Fruit fly (Drosophila melanogaster): ENCODE results near the gene RhoGAP71E.

The RhoGAP71E gene

DNA sequence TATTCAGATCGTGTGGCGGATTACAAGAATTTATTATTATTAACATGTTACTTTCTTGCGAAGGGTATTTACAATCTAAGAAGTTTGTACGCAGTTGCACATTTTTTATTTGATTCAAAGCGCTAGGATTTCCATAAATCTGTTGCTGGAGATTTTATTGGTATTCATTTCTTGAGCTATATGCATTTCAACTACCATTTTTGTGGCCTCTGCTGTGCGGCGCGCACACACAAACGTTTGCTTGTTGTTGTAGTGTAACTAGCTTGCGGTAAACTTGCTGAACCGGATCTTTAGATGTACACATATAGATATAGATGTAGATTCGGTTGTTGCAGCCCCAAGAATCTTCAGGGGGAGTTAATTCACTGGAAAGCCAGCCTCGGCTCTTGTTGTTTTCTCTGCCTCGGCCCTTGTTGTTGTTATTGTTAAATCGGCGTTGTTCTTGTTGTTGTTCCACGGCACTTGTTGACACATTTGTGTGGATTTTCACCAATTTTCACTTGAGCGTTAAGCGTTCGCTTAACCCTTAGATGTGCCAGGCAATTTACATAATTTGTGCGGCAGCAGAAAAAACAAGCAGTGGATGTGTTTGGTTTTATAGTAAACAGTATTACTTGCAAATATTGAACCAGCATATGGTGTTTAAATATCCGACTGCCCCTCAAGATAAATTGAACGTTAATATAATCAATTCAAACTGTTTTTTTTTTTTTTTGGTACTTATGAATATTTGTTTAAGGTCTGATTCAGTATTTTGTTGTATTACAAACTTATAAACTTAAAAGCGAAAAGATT lies 2.3 kb downstream of the RhoGAP71E start:
- no peak for TF ChIP-seq insv (optimal IDR thresholded peaks at IDR 0.05)
- no peak for TF ChIP-seq psq (optimal IDR thresholded peaks at IDR 0.05)
- no peak for TF ChIP-seq Sin3A (optimal IDR thresholded peaks at IDR 0.05)
- TF ChIP-seq h (optimal IDR thresholded peaks at IDR 0.05), result no peak
- TF ChIP-seq Myc (optimal IDR thresholded peaks at IDR 0.05), result no peak
- no peak for TF ChIP-seq ttk (optimal IDR thresholded peaks at IDR 0.05)

DNA sequence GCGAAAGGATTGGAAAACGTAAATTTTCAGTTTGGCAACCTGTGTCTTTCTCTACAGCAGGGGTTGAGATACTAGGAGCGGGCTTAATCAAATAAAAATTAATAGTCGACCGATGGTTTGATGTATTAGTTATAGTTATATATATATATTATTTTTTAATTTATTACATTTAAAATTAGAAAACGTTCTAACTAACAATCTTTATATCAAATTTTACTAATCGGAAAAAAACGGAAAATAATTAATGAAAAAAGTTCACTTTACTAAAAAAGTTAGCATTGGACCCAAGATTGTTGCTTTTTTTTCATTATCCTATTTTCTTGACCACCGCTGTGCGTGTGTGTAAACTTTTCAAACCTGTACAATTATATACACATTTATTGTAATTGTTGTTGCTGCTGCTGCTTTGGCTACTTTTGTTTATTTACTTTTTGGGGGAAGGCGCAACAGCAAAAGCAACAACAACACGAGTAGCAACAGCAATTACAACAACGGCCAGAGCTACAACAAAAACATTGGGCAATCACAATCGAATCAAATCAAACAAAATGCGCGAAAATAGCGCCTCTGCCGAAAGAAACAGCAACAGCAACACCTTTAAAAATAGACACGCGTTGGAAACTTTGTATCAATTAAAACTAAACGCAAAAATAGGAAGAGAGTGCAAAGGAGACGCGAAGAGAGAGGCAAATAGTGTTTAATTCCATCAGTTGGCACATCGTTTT lies 4.0 kb downstream of the RhoGAP71E start:
- no peak for TF ChIP-seq Sin3A (optimal IDR thresholded peaks at IDR 0.05)
- TF ChIP-seq Myc (optimal IDR thresholded peaks at IDR 0.05), result no peak
- no peak for TF ChIP-seq ttk (optimal IDR thresholded peaks at IDR 0.05)
- TF ChIP-seq psq (optimal IDR thresholded peaks at IDR 0.05), result no peak
- no peak for TF ChIP-seq insv (optimal IDR thresholded peaks at IDR 0.05)
- no peak for TF ChIP-seq h (optimal IDR thresholded peaks at IDR 0.05)

DNA sequence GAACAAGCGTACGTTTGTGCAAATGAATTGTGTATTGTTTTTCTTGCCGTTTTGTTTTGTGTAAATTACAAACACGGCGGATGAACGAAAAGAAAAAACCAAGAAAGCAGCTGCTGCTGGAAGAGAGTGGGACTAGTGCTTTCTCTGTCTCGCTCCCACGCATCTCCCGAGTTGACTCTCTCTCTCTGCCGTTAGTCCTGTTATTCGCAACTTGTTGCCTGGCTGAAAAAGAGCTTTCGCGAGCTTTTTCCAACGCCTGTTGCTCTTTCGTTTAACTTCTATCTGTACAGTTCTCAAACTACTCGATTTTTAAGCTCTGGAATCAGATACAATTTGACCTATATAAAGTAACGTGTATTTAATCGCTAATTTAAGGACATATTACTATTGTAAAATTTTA lies 4.7 kb downstream of the RhoGAP71E start:
- TF ChIP-seq h (optimal IDR thresholded peaks at IDR 0.05) (no peak), Myc (optimal IDR thresholded peaks at IDR 0.05) (no peak), ttk (optimal IDR thresholded peaks at IDR 0.05) (no peak), Sin3A (optimal IDR thresholded peaks at IDR 0.05) (no peak), insv (optimal IDR thresholded peaks at IDR 0.05) (no peak), psq (optimal IDR thresholded peaks at IDR 0.05) (no peak)

DNA sequence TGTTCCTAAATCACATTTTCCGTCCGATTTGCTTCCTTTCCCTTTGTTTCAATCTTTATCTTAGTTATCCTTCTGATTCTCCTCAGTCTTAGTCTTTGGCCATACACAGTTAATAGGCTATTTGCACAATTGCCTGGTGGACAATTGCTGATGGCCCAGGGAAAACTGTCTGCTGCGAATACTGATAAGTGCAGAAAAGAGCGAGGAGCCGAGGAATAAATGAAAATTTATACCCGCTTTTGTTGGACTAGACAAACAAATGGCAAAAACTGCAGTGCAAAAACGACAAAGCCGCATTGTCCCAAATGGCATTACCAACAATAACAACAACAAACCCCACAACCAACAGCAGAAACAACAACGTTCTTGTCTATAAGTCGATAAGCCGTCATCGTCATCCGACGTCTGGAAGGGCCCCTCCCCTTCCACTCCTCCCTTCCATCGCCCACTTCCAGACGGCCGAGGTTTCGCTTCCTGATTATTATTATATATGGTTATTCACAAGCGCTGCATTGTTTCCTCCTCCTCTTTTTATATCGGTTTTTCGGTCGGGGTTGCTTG lies 5.5 kb downstream of the RhoGAP71E start:
- TF ChIP-seq h (optimal IDR thresholded peaks at IDR 0.05) (no peak), psq (optimal IDR thresholded peaks at IDR 0.05) (no peak), Myc (optimal IDR thresholded peaks at IDR 0.05) (no peak), Sin3A (optimal IDR thresholded peaks at IDR 0.05) (no peak), ttk (optimal IDR thresholded peaks at IDR 0.05) (no peak), insv (optimal IDR thresholded peaks at IDR 0.05) (no peak)

DNA sequence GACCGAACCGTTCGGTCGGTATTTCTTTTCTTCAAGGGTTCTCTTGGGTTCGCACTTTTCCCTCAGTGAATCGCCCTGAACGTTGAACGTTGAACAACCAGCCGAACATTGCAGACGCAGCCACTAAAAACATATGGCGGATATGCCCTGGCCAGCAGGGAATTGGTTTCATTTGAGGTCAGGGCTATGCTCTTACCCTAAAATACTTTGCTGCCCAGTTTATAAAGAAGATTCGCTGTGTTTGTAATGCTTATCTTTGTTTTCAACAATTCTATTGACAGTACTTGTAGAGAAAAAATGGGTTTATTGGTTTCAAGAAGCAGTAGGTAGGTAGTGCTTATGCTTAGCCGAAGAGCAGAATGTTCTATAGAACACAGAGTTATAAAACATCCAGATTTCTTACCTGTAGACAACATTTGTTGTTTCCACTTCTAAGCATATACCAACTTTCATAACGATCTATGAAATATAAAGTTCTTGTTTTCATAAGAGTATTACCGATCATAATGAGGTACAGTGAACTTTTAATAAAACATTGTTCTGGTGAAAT lies 6.6 kb downstream of the RhoGAP71E start:
- TF ChIP-seq insv (optimal IDR thresholded peaks at IDR 0.05), result no peak
- TF ChIP-seq h (optimal IDR thresholded peaks at IDR 0.05), result no peak
- no peak for TF ChIP-seq ttk (optimal IDR thresholded peaks at IDR 0.05)
- TF ChIP-seq psq (optimal IDR thresholded peaks at IDR 0.05), result no peak
- TF ChIP-seq Sin3A (optimal IDR thresholded peaks at IDR 0.05), result no peak
- TF ChIP-seq Myc (optimal IDR thresholded peaks at IDR 0.05), result no peak

DNA sequence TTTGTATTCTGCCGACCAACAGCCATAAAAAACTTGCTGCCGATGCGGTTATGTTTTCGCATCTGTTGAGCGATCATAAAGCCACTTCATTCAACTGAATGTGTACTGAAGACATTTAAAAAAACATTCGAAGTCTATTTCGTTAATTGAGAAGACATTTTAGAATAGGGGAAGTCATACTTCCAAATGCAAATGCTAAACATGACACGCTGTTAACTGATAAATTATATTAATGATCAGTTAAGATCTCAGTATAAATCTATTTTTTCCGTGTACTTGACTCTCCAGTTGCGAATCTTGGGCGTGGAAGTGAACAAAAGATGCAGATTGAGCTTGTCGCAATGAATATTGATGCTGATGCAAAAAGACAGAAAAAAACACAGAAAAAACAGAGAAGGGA lies 7.3 kb downstream of the RhoGAP71E start:
- TF ChIP-seq ttk (optimal IDR thresholded peaks at IDR 0.05) (no peak), Sin3A (optimal IDR thresholded peaks at IDR 0.05) (no peak), psq (optimal IDR thresholded peaks at IDR 0.05) (no peak), insv (optimal IDR thresholded peaks at IDR 0.05) (no peak), Myc (optimal IDR thresholded peaks at IDR 0.05) (no peak), h (optimal IDR thresholded peaks at IDR 0.05) (no peak)

DNA sequence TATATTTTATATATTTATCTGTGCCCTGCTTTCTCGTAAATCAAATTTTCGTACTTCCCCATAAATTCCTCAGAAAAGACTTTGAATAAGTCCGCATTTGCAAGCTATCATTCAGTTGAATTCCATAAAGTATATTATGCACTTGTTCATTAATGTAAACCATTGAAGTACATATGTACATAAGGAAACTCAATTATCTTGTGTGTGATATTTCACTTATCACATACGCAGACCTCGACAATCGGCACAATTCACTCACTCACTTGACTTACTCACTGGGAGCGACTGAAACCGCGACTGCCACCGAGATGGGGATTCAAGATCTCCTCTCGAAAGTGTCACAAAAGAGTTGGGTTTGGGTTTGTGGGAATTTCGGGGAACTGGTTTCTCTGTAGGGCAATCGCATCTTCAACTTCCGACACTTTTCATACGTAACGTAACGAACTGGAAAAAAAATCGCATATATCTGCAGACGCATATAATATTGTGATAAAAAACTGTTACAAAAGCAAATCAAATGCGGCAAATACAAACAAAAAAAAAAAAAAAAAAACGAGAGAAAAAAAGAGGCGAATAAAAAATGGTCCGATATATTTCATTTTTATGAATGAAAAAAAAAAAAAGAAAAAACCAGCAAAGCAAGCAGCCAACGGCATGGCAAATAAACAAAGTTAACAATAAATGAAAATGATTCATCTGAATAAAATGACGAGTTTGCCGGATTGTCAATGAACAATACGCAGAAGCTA lies 8.6 kb downstream of the RhoGAP71E start:
- TF ChIP-seq psq (optimal IDR thresholded peaks at IDR 0.05) (no peak), insv (optimal IDR thresholded peaks at IDR 0.05) (no peak), Myc (optimal IDR thresholded peaks at IDR 0.05) (no peak), h (optimal IDR thresholded peaks at IDR 0.05) (no peak), Sin3A (optimal IDR thresholded peaks at IDR 0.05) (no peak), ttk (optimal IDR thresholded peaks at IDR 0.05) (no peak)

DNA sequence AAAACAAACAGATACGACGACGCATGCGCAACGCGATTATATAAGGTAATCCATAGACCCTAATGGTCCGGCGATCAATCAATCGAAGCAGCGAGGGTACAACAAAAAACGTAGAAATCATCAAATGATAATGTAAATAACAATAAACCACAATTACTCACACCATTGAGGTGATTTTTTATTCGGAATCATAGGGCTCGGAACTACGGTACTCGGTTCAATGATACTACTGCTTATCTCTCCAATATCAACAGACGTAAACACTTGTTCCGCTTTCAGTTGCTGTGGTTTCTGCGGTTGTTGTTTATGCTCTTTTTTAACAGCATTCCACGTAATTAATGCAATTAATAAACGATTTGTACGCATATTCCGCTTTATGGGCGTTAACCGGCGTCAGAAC lies 9.3 kb downstream of the RhoGAP71E start:
- TF ChIP-seq Sin3A (optimal IDR thresholded peaks at IDR 0.05), result no peak
- TF ChIP-seq psq (optimal IDR thresholded peaks at IDR 0.05), result no peak
- TF ChIP-seq insv (optimal IDR thresholded peaks at IDR 0.05), result no peak
- no peak for TF ChIP-seq h (optimal IDR thresholded peaks at IDR 0.05)
- TF ChIP-seq ttk (optimal IDR thresholded peaks at IDR 0.05), result no peak
- TF ChIP-seq Myc (optimal IDR thresholded peaks at IDR 0.05), result no peak

DNA sequence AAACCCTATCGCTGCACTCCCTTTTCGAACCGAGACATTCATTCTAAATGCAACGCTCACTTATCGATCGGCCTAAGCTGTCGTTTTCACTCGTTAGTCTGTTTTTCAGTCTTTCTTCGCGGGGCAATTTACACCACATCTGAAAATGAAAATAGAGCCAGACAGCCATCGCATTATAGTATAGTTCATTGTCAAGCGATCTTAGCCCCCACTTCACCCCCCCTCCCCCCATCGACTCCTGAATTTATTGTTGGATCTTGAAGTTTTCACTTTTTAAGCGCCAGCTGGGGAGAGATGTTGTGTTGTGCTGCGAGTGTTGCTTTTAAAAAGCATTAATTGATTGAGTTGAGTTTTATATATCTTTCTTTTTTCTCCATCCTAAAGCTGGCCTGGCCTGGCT lies 10.5 kb downstream of the RhoGAP71E start:
- TF ChIP-seq Myc (optimal IDR thresholded peaks at IDR 0.05), result no peak
- no peak for TF ChIP-seq insv (optimal IDR thresholded peaks at IDR 0.05)
- TF ChIP-seq psq (optimal IDR thresholded peaks at IDR 0.05), result no peak

DNA sequence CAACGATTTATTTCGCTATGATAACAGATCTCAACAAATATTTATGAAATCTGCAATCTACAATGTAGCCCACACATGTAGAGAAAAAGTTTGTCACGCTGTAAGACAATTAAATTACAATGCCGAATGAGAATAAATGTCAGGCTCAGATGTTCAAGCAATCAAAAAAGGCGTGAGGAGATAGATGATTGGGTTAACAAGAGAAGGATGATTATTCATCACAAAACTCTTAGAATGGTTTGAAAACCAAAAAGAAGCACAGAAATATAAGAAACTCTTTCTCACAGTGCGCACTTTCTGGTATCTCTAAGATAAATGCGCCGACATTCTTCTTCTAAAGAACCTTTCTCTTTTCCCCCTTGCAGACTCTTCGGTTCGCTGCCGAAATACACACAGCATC lies 11.4 kb downstream of the RhoGAP71E start:
- TF ChIP-seq insv (optimal IDR thresholded peaks at IDR 0.05) (no peak), psq (optimal IDR thresholded peaks at IDR 0.05) (no peak), Myc (optimal IDR thresholded peaks at IDR 0.05) (no peak), ttk (optimal IDR thresholded peaks at IDR 0.05) (no peak), h (optimal IDR thresholded peaks at IDR 0.05) (no peak), Sin3A (optimal IDR thresholded peaks at IDR 0.05) (no peak)

DNA sequence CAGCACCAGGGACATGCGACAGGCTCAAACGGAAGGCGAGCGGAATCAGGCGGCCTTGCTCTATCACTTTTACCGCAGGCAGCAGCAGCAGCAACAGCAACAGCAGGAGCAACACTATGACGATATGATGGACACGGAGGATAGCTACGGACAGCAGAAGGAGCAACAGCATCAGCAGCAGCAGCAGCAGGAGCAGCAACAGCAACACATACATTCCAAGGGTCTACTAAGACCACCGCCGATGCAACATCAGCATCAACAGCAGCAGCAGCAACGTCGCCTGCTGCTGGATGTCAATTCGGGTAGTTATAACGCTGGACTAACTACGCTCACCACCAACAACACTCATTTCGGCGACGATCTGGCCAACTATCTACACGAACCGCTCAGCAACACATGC lies 16.3 kb downstream of the RhoGAP71E start:
- no peak for TF ChIP-seq ttk (optimal IDR thresholded peaks at IDR 0.05)
- TF ChIP-seq psq (optimal IDR thresholded peaks at IDR 0.05), result no peak

DNA sequence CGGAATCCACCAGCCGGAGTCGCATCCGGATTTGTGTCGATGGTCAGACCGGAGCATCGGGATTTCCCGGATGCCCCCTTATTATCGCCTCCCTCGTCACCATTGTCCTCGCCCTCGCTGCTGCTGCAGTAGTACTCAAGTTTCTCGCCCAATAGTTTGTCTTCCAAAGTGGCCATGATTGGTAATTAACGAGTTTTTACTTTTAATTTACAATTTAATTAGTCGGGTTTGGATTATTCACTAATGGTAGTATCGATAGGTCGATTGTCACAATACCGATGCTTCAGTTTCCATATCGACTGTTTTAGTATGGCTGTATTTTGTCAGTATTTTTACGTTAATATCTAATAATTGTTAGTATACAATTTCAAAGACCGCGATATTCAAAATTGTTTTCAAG lies 21.4 kb downstream of the RhoGAP71E start, which contains the start of gene CG7650:
TSS of gene CG7650 (minus strand) at position 278 of the 400 bp plus-strand sequence.
- no peak for TF ChIP-seq psq (optimal IDR thresholded peaks at IDR 0.05)
- TF ChIP-seq ttk (optimal IDR thresholded peaks at IDR 0.05), result no peak
- no peak for TF ChIP-seq h (optimal IDR thresholded peaks at IDR 0.05)
- TF ChIP-seq Sin3A (optimal IDR thresholded peaks at IDR 0.05), result no peak
- no peak for TF ChIP-seq Myc (optimal IDR thresholded peaks at IDR 0.05)
- no peak for TF ChIP-seq insv (optimal IDR thresholded peaks at IDR 0.05)
